Worm (Caenorhabditis elegans) whole organism, L1 larva: ENCODE data around the gene F53C3.6.

Experiments used
- C04F5.9 ChIP-seq: sonication (generic microtip); optimal IDR thresholded peaks from 2 replicates; lab custom pipeline; 2016; ENCODE audit warnings: missing genetic modification characterization, missing compliant biosample characterization
- C16A3.4 ChIP-seq: fragments of 150-350 bp; optimal IDR thresholded peaks from 2 replicates; lab custom pipeline; 2014; ENCODE audit warnings: missing biosample characterization, missing genetic modification characterization
- C34B4.2 ChIP-seq: sonication (generic microtip); optimal IDR thresholded peaks from 2 replicates; lab custom pipeline; 2017; ENCODE audit warnings: mild to moderate bottlenecking, missing genetic modification characterization, missing compliant biosample characterization
- F16B12.6 ChIP-seq: fragments of 150-350 bp; optimal IDR thresholded peaks from 2 replicates; lab custom pipeline; 2014; ENCODE audit warnings: missing biosample characterization, missing genetic modification characterization
- Y116A8C.19 ChIP-seq: sonication (generic microtip); optimal IDR thresholded peaks from 2 replicates; lab custom pipeline; 2016; ENCODE audit warnings: missing compliant biosample characterization, missing genetic modification characterization, borderline replicate concordance
- alr-1 ChIP-seq: fragments of 200-800 bp; sonication (Bioruptor generic); optimal IDR thresholded peaks from 2 replicates; lab custom pipeline; 2018; ENCODE audit warnings: borderline replicate concordance, mild to moderate bottlenecking, missing genetic modification characterization, missing compliant biosample characterization
- ama-1 ChIP-seq: fragments of 150-350 bp; optimal IDR thresholded peaks from 2 replicates; lab custom pipeline; 2014
- ceh-63 ChIP-seq: fragments of 200-800 bp; sonication (Bioruptor generic); optimal IDR thresholded peaks from 2 replicates; lab custom pipeline; 2018; ENCODE audit warnings: mild to moderate bottlenecking, missing genetic modification characterization, missing compliant biosample characterization
- dsc-1 ChIP-seq: sonication (generic microtip); optimal IDR thresholded peaks from 2 replicates; lab custom pipeline; 2016; ENCODE audit warnings: mild to moderate bottlenecking, missing genetic modification characterization, missing compliant biosample characterization
- efl-3 ChIP-seq: fragments of 200-800 bp; sonication (Bioruptor generic); optimal IDR thresholded peaks from 2 replicates; lab custom pipeline; 2018; ENCODE audit warnings: mild to moderate bottlenecking, missing genetic modification characterization, missing compliant biosample characterization
- fkh-10 ChIP-seq: sonication (generic microtip); optimal IDR thresholded peaks from 2 replicates; lab custom pipeline; 2017; ENCODE audit warnings: missing biosample characterization, missing genetic modification reagents, missing genetic modification characterization
- fkh-4 ChIP-seq: sonication (generic microtip); optimal IDR thresholded peaks from 2 replicates; lab custom pipeline; 2016; ENCODE audit warnings: missing compliant biosample characterization, missing genetic modification characterization, borderline replicate concordance
- fkh-8 ChIP-seq: sonication (generic microtip); optimal IDR thresholded peaks from 2 replicates; lab custom pipeline; 2016; ENCODE audit warnings: mild to moderate bottlenecking, missing genetic modification characterization, missing compliant biosample characterization
- hlh-4 ChIP-seq: sonication (generic microtip); optimal IDR thresholded peaks from 2 replicates; lab custom pipeline; 2016; ENCODE audit warnings: mild to moderate bottlenecking, missing genetic modification characterization, missing compliant biosample characterization
- irx-1 ChIP-seq: sonication (generic microtip); optimal IDR thresholded peaks from 2 replicates; lab custom pipeline; 2016; ENCODE audit warnings: missing genetic modification characterization, missing compliant biosample characterization
- lin-13 ChIP-seq: fragments of 150-350 bp; optimal IDR thresholded peaks from 2 replicates; lab custom pipeline; 2014; ENCODE audit warnings: missing biosample characterization, missing genetic modification reagents, missing genetic modification characterization
- lin-14 ChIP-seq: fragments of 200-800 bp; sonication (Bioruptor generic); optimal IDR thresholded peaks from 2 replicates; lab custom pipeline; 2018; ENCODE audit warnings: mild to moderate bottlenecking, missing genetic modification characterization, moderate library complexity, missing compliant biosample characterization
- lin-15B ChIP-seq: fragments of 150-350 bp; sonication (generic microtip); optimal IDR thresholded peaks from 3 replicates; lab custom pipeline; 2014; ENCODE audit warnings: missing biosample characterization, missing genetic modification characterization
- lin-39 ChIP-seq: fragments of 150-350 bp; optimal IDR thresholded peaks from 2 replicates; lab custom pipeline; 2014; ENCODE audit warnings: missing biosample characterization, missing genetic modification reagents, missing genetic modification characterization
- lir-3 ChIP-seq: sonication (generic microtip); optimal IDR thresholded peaks from 2 replicates; lab custom pipeline; 2016; ENCODE audit warnings: mild to moderate bottlenecking, missing genetic modification characterization, moderate library complexity, missing compliant biosample characterization; ENCODE audit not compliant: poor library complexity
- lsy-2 ChIP-seq, 2 experiments: fragments of 150-350 bp; optimal IDR thresholded peaks; 2 replicates each; lab custom pipeline; 2014; ENCODE audit warnings: missing biosample characterization in 2 of 2, missing genetic modification characterization in 2 of 2
- mab-9 ChIP-seq: fragments of 200-800 bp; sonication (Bioruptor generic); IDR thresholded peaks from 2 replicates; pipeline ENCODE4 v1.3.6; 2022; ENCODE audit warnings: missing genetic modification reagents, missing genetic modification characterization, missing compliant biosample characterization
- mdl-1 ChIP-seq, 2 experiments: fragments of 150-350 bp; optimal IDR thresholded peaks; 2 replicates each; lab custom pipeline; 2014 to 2017; ENCODE audit warnings: missing biosample characterization in 2 of 2, missing genetic modification characterization in 2 of 2, inconsistent platforms in 1 of 2
- mef-2 ChIP-seq: fragments of 150-350 bp; optimal IDR thresholded peaks from 2 replicates; lab custom pipeline; 2014; ENCODE audit warnings: missing biosample characterization, missing genetic modification characterization
- mep-1 ChIP-seq: fragments of 150-350 bp; optimal IDR thresholded peaks from 2 replicates; lab custom pipeline; 2014; ENCODE audit warnings: missing biosample characterization, missing genetic modification characterization
- nhr-11 ChIP-seq: fragments of 150-350 bp; optimal IDR thresholded peaks from 2 replicates; lab custom pipeline; 2014; ENCODE audit warnings: missing biosample characterization, missing genetic modification characterization
- nhr-12 ChIP-seq: sonication (generic microtip); optimal IDR thresholded peaks from 2 replicates; lab custom pipeline; 2017; ENCODE audit warnings: missing biosample characterization, missing genetic modification characterization
- nhr-20 ChIP-seq: sonication (generic microtip); optimal IDR thresholded peaks from 2 replicates; lab custom pipeline; 2016; ENCODE audit warnings: mild to moderate bottlenecking, missing genetic modification characterization, missing compliant biosample characterization
- nhr-237 ChIP-seq: fragments of 150-350 bp; optimal IDR thresholded peaks from 2 replicates; lab custom pipeline; 2014; ENCODE audit warnings: missing biosample characterization, missing genetic modification characterization
- nhr-47 ChIP-seq: sonication (generic microtip); optimal IDR thresholded peaks from 2 replicates; lab custom pipeline; 2016; ENCODE audit warnings: mild to moderate bottlenecking, missing genetic modification characterization, moderate library complexity, missing compliant biosample characterization
- nhr-71 ChIP-seq: sonication (generic microtip); optimal IDR thresholded peaks from 2 replicates; lab custom pipeline; 2016; ENCODE audit warnings: mild to moderate bottlenecking, missing genetic modification characterization, moderate library complexity, missing compliant biosample characterization
- nhr-76 ChIP-seq: sonication (generic microtip); optimal IDR thresholded peaks from 2 replicates; lab custom pipeline; 2017; ENCODE audit warnings: missing biosample characterization, missing genetic modification characterization
- nhr-84 ChIP-seq: sonication (generic microtip); optimal IDR thresholded peaks from 2 replicates; lab custom pipeline; 2017; ENCODE audit warnings: missing biosample characterization, missing genetic modification characterization
- nhr-90 ChIP-seq: sonication (generic microtip); optimal IDR thresholded peaks from 2 replicates; lab custom pipeline; 2016; ENCODE audit warnings: mild to moderate bottlenecking, missing genetic modification characterization, missing compliant biosample characterization; ENCODE audit not compliant: poor library complexity
- pax-3 ChIP-seq: fragments of 200-800 bp; sonication (Bioruptor generic); optimal IDR thresholded peaks from 2 replicates; lab custom pipeline; 2018; ENCODE audit warnings: mild to moderate bottlenecking, missing genetic modification characterization, moderate library complexity, missing compliant biosample characterization
- pqm-1 ChIP-seq: sonication (generic microtip); optimal IDR thresholded peaks from 3 replicates; lab custom pipeline; 2017; ENCODE audit warnings: missing biosample characterization, missing genetic modification characterization
- skn-1 ChIP-seq: fragments of 150-350 bp; optimal IDR thresholded peaks from 2 replicates; lab custom pipeline; 2014; ENCODE audit warnings: missing biosample characterization, missing genetic modification characterization
- snpc-4 ChIP-seq: fragments of 150-350 bp; optimal IDR thresholded peaks from 2 replicates; lab custom pipeline; 2014; ENCODE audit warnings: missing biosample characterization, missing genetic modification characterization
- sox-4 ChIP-seq: sonication (generic microtip); optimal IDR thresholded peaks from 2 replicates; lab custom pipeline; 2016; ENCODE audit warnings: missing genetic modification characterization, missing compliant biosample characterization
- sup-37 ChIP-seq: fragments of 200-800 bp; sonication (Bioruptor generic); optimal IDR thresholded peaks from 2 replicates; lab custom pipeline; 2018; ENCODE audit warnings: mild to moderate bottlenecking, missing genetic modification characterization, missing compliant biosample characterization
- swsn-7 ChIP-seq: sonication (generic microtip); optimal IDR thresholded peaks from 2 replicates; lab custom pipeline; 2016; ENCODE audit warnings: missing genetic modification characterization, missing compliant biosample characterization
- tlp-1 ChIP-seq: fragments of 150-350 bp; optimal IDR thresholded peaks from 2 replicates; lab custom pipeline; 2014; ENCODE audit warnings: missing biosample characterization, missing genetic modification characterization
- unc-130 ChIP-seq: fragments of 150-350 bp; optimal IDR thresholded peaks from 2 replicates; lab custom pipeline; 2017; ENCODE audit warnings: missing biosample characterization, missing genetic modification characterization, inconsistent platforms
- unc-62 ChIP-seq: fragments of 150-350 bp; optimal IDR thresholded peaks from 2 replicates; lab custom pipeline; 2014; ENCODE audit warnings: missing biosample characterization, missing genetic modification reagents, missing genetic modification characterization
- unc-86 ChIP-seq: sonication (generic microtip); optimal IDR thresholded peaks from 2 replicates; lab custom pipeline; 2016; ENCODE audit warnings: missing genetic modification characterization, missing compliant biosample characterization
- unc-98 ChIP-seq: fragments of 200-800 bp; sonication (Bioruptor generic); IDR thresholded peaks from 2 replicates; pipeline ENCODE4 v1.3.6; 2022; ENCODE audit warnings: missing genetic modification characterization, missing compliant biosample characterization
- vab-15 ChIP-seq: sonication (generic microtip); optimal IDR thresholded peaks from 2 replicates; lab custom pipeline; 2017; ENCODE audit warnings: missing genotype, mild to moderate bottlenecking, missing genetic modification characterization, missing compliant biosample characterization
- zag-1 ChIP-seq: fragments of 150-350 bp; optimal IDR thresholded peaks from 2 replicates; lab custom pipeline; 2014; ENCODE audit warnings: missing biosample characterization, missing genetic modification characterization
- zip-4 ChIP-seq: fragments of 200-800 bp; sonication (Bioruptor generic); optimal IDR thresholded peaks from 2 replicates; lab custom pipeline; 2018; ENCODE audit warnings: mild to moderate bottlenecking, missing genetic modification characterization, moderate library complexity, missing compliant biosample characterization

F53C3.6 gene

DNA sequence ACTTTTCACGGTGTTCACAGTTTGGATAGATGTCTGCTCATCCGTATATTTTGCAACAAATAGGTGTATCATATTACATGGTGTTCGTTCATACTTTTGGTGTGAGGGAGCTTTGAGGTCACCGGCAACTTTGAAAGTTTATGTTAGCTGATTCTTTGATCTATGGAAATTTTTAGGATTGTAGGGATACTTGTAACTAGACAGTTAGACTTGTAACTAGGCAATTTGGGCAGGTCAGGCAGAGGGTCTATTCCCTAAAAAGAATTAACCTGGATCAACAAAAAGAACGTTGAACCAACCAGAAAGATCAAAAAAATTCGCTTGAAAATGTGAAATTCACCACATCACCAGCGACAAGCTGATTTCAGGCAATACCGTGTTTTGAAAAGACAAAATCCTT is 4.0 kb upstream of the F53C3.6 start:
- no peak for TF ChIP-seq C34B4.2 (tag; lab: Kevin White, UChicago)

- TF ChIP-seq lin-14 (GFP tag; lab: Kevin White, UChicago) (no peak), sup-37 (no peak), alr-1 (tag; lab: Kevin White, UChicago) (no peak), zag-1 (tag; lab: Kevin White, UChicago) (no peak), snpc-4 (tag; lab: Kevin White, UChicago) (no peak), pqm-1 (tag; lab: Kevin White, UChicago) (no peak), nhr-76 (tag; lab: Kevin White, UChicago) (no peak), unc-86 (tag; lab: Kevin White, UChicago) (no peak), C34B4.2 (tag; lab: Kevin White, UChicago) (no peak), mdl-1 (tag; optimal IDR thresholded peaks at IDR 0.05; lab: Kevin White, UChicago) (no peak), mef-2 (tag; lab: Kevin White, UChicago) (no peak), nhr-20 (no peak), lin-15B (no peak), C04F5.9 (tag; lab: Kevin White, UChicago) (no peak), nhr-237 (no peak)
- TF ChIP-seq, all 84 proteins: peak for 0
Measured at ce11 chrII:3894755-3895154, 3.2 kb upstream of the F53C3.6 start, which contains the start of gene F53C3.7. Gene F53C3.7 (plus strand): TSS chrII:3895055.

- TF ChIP-seq nhr-84 (tag; lab: Kevin White, UChicago): no peak
- no peak for TF ChIP-seq sox-4 (tag; lab: Kevin White, UChicago)
- TF ChIP-seq irx-1 (tag; lab: Kevin White, UChicago): no peak
- no peak for TF ChIP-seq pax-3 (tag; lab: Kevin White, UChicago)
- no peak for TF ChIP-seq unc-62 (GFP tag; lab: Kevin White, UChicago)
- TF ChIP-seq ceh-63 (GFP tag; lab: Kevin White, UChicago): no peak
- no peak for TF ChIP-seq ama-1
- TF ChIP-seq sup-37: no peak
- TF ChIP-seq nhr-71 (tag; lab: Kevin White, UChicago): peak; percentile 77
- peak; percentile 59 for TF ChIP-seq skn-1 (tag; lab: Kevin White, UChicago)
- TF ChIP-seq fkh-10 (GFP tag; lab: Kevin White, UChicago): no peak
- TF ChIP-seq zip-4: no peak
- TF ChIP-seq fkh-8: peak; percentile 35
- TF ChIP-seq nhr-11 (tag; lab: Kevin White, UChicago): no peak
- no peak for TF ChIP-seq C16A3.4 (tag; lab: Kevin White, UChicago)
- TF ChIP-seq unc-130 (tag; lab: Kevin White, UChicago): peak; percentile 13
- TF ChIP-seq efl-3 (GFP tag; lab: Kevin White, UChicago): no peak
- TF ChIP-seq mab-9: no peak
- no peak for TF ChIP-seq pqm-1 (tag; lab: Kevin White, UChicago)
- no peak for TF ChIP-seq vab-15
- TF ChIP-seq unc-86 (tag; lab: Kevin White, UChicago): peak; percentile 23
- peak; percentile 57 for TF ChIP-seq mep-1 (tag; lab: Kevin White, UChicago)
- no peak for TF ChIP-seq Y116A8C.19 (tag; lab: Kevin White, UChicago)
- no peak for TF ChIP-seq lin-39
- TF ChIP-seq dsc-1 (tag; lab: Kevin White, UChicago): peak; percentile 1
- no peak for TF ChIP-seq C04F5.9 (tag; lab: Kevin White, UChicago)
- no peak for TF ChIP-seq fkh-4
- no peak for TF ChIP-seq nhr-12 (tag; lab: Kevin White, UChicago)
- no peak for TF ChIP-seq C34B4.2 (tag; lab: Kevin White, UChicago)
- TF ChIP-seq mef-2 (tag; lab: Kevin White, UChicago): peak; percentile 92
- TF ChIP-seq nhr-47 (tag; lab: Kevin White, UChicago): peak; percentile 52
- TF ChIP-seq nhr-20: peak; percentile 66
- peak; percentile 12 for TF ChIP-seq nhr-90 (tag; lab: Kevin White, UChicago)
- TF ChIP-seq nhr-76 (tag; lab: Kevin White, UChicago): no peak
- peak; percentile 37 to 67 for TF ChIP-seq lsy-2 (tag; optimal IDR thresholded peaks at IDR 0.05; lab: Kevin White, UChicago)
- TF ChIP-seq hlh-4 (tag; lab: Kevin White, UChicago): no peak
- TF ChIP-seq mdl-1 (tag; optimal IDR thresholded peaks at IDR 0.05; lab: Kevin White, UChicago): peak in 1 of 2 experiments; percentile 27
- TF ChIP-seq lir-3 (tag; lab: Kevin White, UChicago): peak; percentile 58
- TF ChIP-seq unc-98: no peak
- no peak for TF ChIP-seq tlp-1 (tag; lab: Kevin White, UChicago)
- no peak for TF ChIP-seq lin-13 (GFP tag; lab: Kevin White, UChicago)
- TF ChIP-seq F16B12.6 (tag; lab: Kevin White, UChicago): no peak
- TF ChIP-seq swsn-7: peak; percentile 41
Measured at ce11 chrII:3896920-3897319, 1.0 kb upstream of the F53C3.6 start.
